Worm (Caenorhabditis elegans) whole organism, young adult: ENCODE measurements around the gene T05C12.4.

ENCODE experiments used
- B0261.1 ChIP-seq: sonication (generic microtip); optimal IDR thresholded peaks from 2 replicates; lab custom pipeline; 2016; ENCODE audit warnings: mild to moderate bottlenecking, missing genetic modification characterization, moderate library complexity, missing compliant biosample characterization
- C06A6.2 ChIP-seq: fragments of 200-800 bp; sonication (Bioruptor generic); conservative IDR thresholded peaks from 2 replicates; pipeline ENCODE4 v1.3.6; 2022; ENCODE audit warnings: missing genetic modification characterization, missing compliant biosample characterization
- D2030.7 ChIP-seq: fragments of 200-800 bp; sonication (Bioruptor generic); IDR thresholded peaks from 2 replicates; pipeline ENCODE4 v1.3.6; 2022; ENCODE audit warnings: missing genetic modification reagents, missing genetic modification characterization, missing compliant biosample characterization
- F10E7.11 ChIP-seq: sonication (generic microtip); optimal IDR thresholded peaks from 2 replicates; lab custom pipeline; 2017; ENCODE audit warnings: mild to moderate bottlenecking, missing genetic modification characterization, moderate library complexity, missing compliant biosample characterization
- F57A8.1 ChIP-seq: fragments of 200-800 bp; sonication (Bioruptor generic); optimal IDR thresholded peaks from 2 replicates; lab custom pipeline; 2018; ENCODE audit warnings: mild to moderate bottlenecking, missing genetic modification characterization, moderate library complexity, missing compliant biosample characterization
- K11D2.4 ChIP-seq: fragments of 200-800 bp; sonication (Bioruptor generic); IDR thresholded peaks from 2 replicates; pipeline ENCODE4 v1.3.6; 2022; ENCODE audit warnings: missing genetic modification reagents, missing genetic modification characterization, missing compliant biosample characterization
- Y53F4B.3 ChIP-seq: fragments of 200-800 bp; sonication (Bioruptor generic); IDR thresholded peaks from 2 replicates; pipeline ENCODE4 v1.3.6; 2022; ENCODE audit warnings: missing genetic modification reagents, missing genetic modification characterization, missing compliant biosample characterization
- Y67H2A.10 ChIP-seq: fragments of 200-800 bp; sonication (Bioruptor generic); conservative IDR thresholded peaks from 2 replicates; pipeline ENCODE4 v1.3.6; 2022; ENCODE audit warnings: missing genetic modification reagents, missing genetic modification characterization, missing compliant biosample characterization
- Y79H2A.3 ChIP-seq: fragments of 200-800 bp; sonication (Bioruptor generic); conservative IDR thresholded peaks from 2 replicates; pipeline ENCODE4 v1.3.6; 2022; ENCODE audit warnings: missing genetic modification reagents, missing genetic modification characterization, missing compliant biosample characterization
- aptf-3 ChIP-seq: fragments of 200-800 bp; sonication (Bioruptor generic); IDR thresholded peaks from 2 replicates; pipeline ENCODE4 v1.3.6; 2022; ENCODE audit warnings: missing genetic modification characterization, missing compliant biosample characterization
- attf-3 ChIP-seq: fragments of 200-800 bp; sonication (Bioruptor generic); conservative IDR thresholded peaks from 2 replicates; pipeline ENCODE4 v1.3.6; 2022; ENCODE audit warnings: missing genetic modification reagents, missing genetic modification characterization, missing compliant biosample characterization
- attf-6 ChIP-seq: fragments of 200-800 bp; sonication (Bioruptor generic); IDR thresholded peaks from 2 replicates; pipeline ENCODE4 v1.3.6; 2022; ENCODE audit warnings: missing genetic modification reagents, missing genetic modification characterization, missing compliant biosample characterization
- cebp-1 ChIP-seq, 2 experiments: fragments of 200-800 bp in 1 of 2; sonication (Bioruptor generic) in 1 of 2; sonication (generic microtip) in 1 of 2; IDR thresholded peaks in 1 of 2; optimal IDR thresholded peaks in 1 of 2; 2 replicates each; pipeline versions ENCODE4 v1.3.6 to Lab custom; 2017 to 2022; ENCODE audit warnings: missing compliant biosample characterization in 2 of 2, missing genetic modification characterization in 2 of 2, mild to moderate bottlenecking in 1 of 2, missing genetic modification reagents in 1 of 2, moderate library complexity in 1 of 2
- ceh-27 ChIP-seq: fragments of 200-800 bp; sonication (Bioruptor generic); optimal IDR thresholded peaks from 2 replicates; lab custom pipeline; 2018; ENCODE audit warnings: mild to moderate bottlenecking, missing genetic modification characterization, moderate library complexity, missing compliant biosample characterization
- ceh-79 ChIP-seq: sonication (generic microtip); optimal IDR thresholded peaks from 2 replicates; lab custom pipeline; 2017; ENCODE audit warnings: mild to moderate bottlenecking, missing genetic modification characterization, missing compliant biosample characterization
- ceh-91 ChIP-seq: fragments of 200-800 bp; sonication (Bioruptor generic); IDR thresholded peaks from 2 replicates; pipeline ENCODE4 v1.3.6; 2022; ENCODE audit warnings: missing genetic modification reagents, missing genetic modification characterization, missing compliant biosample characterization
- dox-1 ChIP-seq: fragments of 200-800 bp; sonication (Bioruptor generic); IDR thresholded peaks from 2 replicates; pipeline ENCODE4 v1.3.6; 2022; ENCODE audit warnings: missing genetic modification reagents, missing genetic modification characterization, missing compliant biosample characterization
- fkh-3 ChIP-seq: sonication (generic microtip); optimal IDR thresholded peaks from 2 replicates; lab custom pipeline; 2016; ENCODE audit warnings: mild to moderate bottlenecking, missing genetic modification characterization, missing compliant biosample characterization
- hsf-1 ChIP-seq: fragments of 200-800 bp; sonication (Bioruptor generic); IDR thresholded peaks from 2 replicates; pipeline ENCODE4 v1.3.6; 2022; ENCODE audit warnings: missing genetic modification reagents, missing genetic modification characterization, missing compliant biosample characterization
- madf-10 ChIP-seq: sonication (generic microtip); optimal IDR thresholded peaks from 2 replicates; lab custom pipeline; 2016; ENCODE audit warnings: mild to moderate bottlenecking, missing genetic modification characterization, missing compliant biosample characterization
- madf-6 ChIP-seq: fragments of 200-800 bp; sonication (Bioruptor generic); IDR thresholded peaks from 2 replicates; pipeline ENCODE4 v1.3.6; 2022; ENCODE audit warnings: missing genetic modification reagents, missing genetic modification characterization, missing compliant biosample characterization
- nfya-1 ChIP-seq: sonication (generic microtip); optimal IDR thresholded peaks from 2 replicates; lab custom pipeline; 2017; ENCODE audit warnings: antibody characterized with exemption, missing compliant biosample characterization, missing genetic modification characterization, borderline replicate concordance; ENCODE audit not compliant: insufficient read depth
- nfyb-1 ChIP-seq: fragments of 200-800 bp; sonication (Bioruptor generic); IDR thresholded peaks from 2 replicates; pipeline ENCODE4 v1.3.6; 2022; ENCODE audit warnings: missing genetic modification reagents, missing genetic modification characterization, missing compliant biosample characterization
- nhr-179 ChIP-seq: sonication (generic microtip); optimal IDR thresholded peaks from 2 replicates; lab custom pipeline; 2016; ENCODE audit warnings: mild to moderate bottlenecking, missing genetic modification characterization, missing compliant biosample characterization
- nhr-27 ChIP-seq: fragments of 200-800 bp; sonication (Bioruptor generic); optimal IDR thresholded peaks from 2 replicates; lab custom pipeline; 2018; ENCODE audit warnings: mild to moderate bottlenecking, missing genetic modification characterization, moderate library complexity, missing compliant biosample characterization
- pha-4 ChIP-seq: fragments of 150-350 bp; sonication (generic microtip); optimal IDR thresholded peaks from 2 replicates; lab custom pipeline; 2014; ENCODE audit warnings: missing biosample characterization, missing genetic modification reagents, missing genetic modification characterization
- rcor-1 ChIP-seq: fragments of 200-800 bp; sonication (Bioruptor generic); IDR thresholded peaks from 2 replicates; pipeline ENCODE4 v1.3.6; 2022; ENCODE audit warnings: missing genetic modification reagents, missing genetic modification characterization, missing compliant biosample characterization
- rec-8 ChIP-seq, 2 experiments: sonication (generic microtip); optimal IDR thresholded peaks; 2 replicates each; lab custom pipeline; 2016; ENCODE audit warnings: mild to moderate bottlenecking in 2 of 2, missing genetic modification characterization in 2 of 2, missing genetic modification reagents in 2 of 2, missing genotype in 2 of 2, missing biosample characterization in 1 of 2, missing compliant biosample characterization in 1 of 2, moderate library complexity in 1 of 2
- repo-1 ChIP-seq: sonication (generic microtip); optimal IDR thresholded peaks from 2 replicates; lab custom pipeline; 2017; ENCODE audit warnings: mild to moderate bottlenecking, missing genetic modification characterization, missing compliant biosample characterization
- snpc-1.1 ChIP-seq: sonication (generic microtip); optimal IDR thresholded peaks from 2 replicates; lab custom pipeline; 2017; ENCODE audit warnings: missing genetic modification characterization, mild to moderate bottlenecking, missing compliant biosample characterization, antibody characterized with exemption, moderate library complexity, missing genotype, missing genetic modification reagents; ENCODE audit not compliant: insufficient read depth
- unc-62 ChIP-seq: fragments of 150-350 bp; optimal IDR thresholded peaks from 2 replicates; lab custom pipeline; 2014; ENCODE audit warnings: missing biosample characterization, missing genetic modification reagents, missing genetic modification characterization
- xnd-1 ChIP-seq: sonication (generic microtip); optimal IDR thresholded peaks from 2 replicates; lab custom pipeline; 2016; ENCODE audit warnings: missing genotype, missing genetic modification reagents, missing genetic modification characterization, missing compliant biosample characterization
- zfh-2 ChIP-seq: fragments of 200-800 bp; sonication (Bioruptor generic); conservative IDR thresholded peaks from 2 replicates; pipeline ENCODE4 v1.3.6; 2022; ENCODE audit warnings: missing genetic modification reagents, missing genetic modification characterization, missing compliant biosample characterization
- ztf-6 ChIP-seq: fragments of 200-800 bp; sonication (Bioruptor generic); IDR thresholded peaks from 2 replicates; pipeline ENCODE4 v1.3.6; 2022; ENCODE audit warnings: missing genetic modification reagents, missing genetic modification characterization, missing compliant biosample characterization

The T05C12.4 gene

DNA sequence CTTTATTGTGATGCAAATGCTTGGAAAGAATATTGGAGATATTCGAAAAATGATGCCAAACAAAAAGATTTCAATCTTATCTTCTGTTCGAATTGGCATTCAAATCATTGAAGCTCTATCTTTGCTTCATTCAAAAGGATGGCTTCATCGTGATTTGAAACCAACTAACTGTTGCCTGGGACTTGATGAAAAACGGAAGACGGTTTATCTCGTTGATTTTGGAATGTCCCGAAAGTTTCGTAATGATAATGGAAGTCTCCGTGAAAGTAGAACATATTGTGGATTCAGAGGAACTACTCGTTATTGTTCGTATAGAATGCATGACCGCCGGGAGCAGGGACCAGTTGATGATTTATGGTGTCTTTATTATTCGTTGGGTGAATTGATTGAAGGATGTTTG lies 6.0 kb downstream of the T05C12.4 start:
- TF ChIP-seq rec-8 (tag; optimal IDR thresholded peaks at IDR 0.05; lab: Kevin White, UChicago), result no peak
- TF ChIP-seq xnd-1 (tag; lab: Kevin White, UChicago), result no peak
- TF ChIP-seq Y53F4B.3 (GFP tag; lab: Robert Waterston, UW), result no peak
- TF ChIP-seq repo-1 (tag; lab: Kevin White, UChicago), result no peak
- no peak for TF ChIP-seq nfya-1

DNA sequence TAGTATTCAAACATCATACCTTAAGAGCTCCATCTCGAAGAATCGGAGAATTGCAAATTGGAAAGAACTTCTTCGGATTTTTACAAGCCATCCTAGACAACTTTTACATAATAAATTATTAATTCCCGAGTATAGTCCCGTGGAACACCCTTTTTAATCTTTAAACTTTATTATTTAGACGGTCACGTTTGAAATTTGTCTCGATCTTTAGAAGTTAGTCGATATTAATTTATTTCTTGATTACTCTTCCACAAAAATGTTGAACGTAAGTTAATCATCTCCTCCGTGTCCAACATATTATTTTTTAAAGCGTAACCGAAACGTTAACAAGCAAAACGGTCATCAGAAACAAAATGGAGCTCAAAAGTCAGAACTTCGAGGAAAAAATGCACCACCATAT lies 6.7 kb downstream of the T05C12.4 start, which contains the start of the genes decr-1.3 and T05C12.1:
TSS of gene decr-1.3 (minus strand) at position 101 of the 400 bp plus-strand sequence.
TSS of gene T05C12.1 (plus strand) at position 232 of the 400 bp plus-strand sequence.
- no peak for TF ChIP-seq hsf-1 (GFP tag; lab: Robert Waterston, UW)
- no peak for TF ChIP-seq fkh-3 (tag; lab: Kevin White, UChicago)
- no peak for TF ChIP-seq zfh-2
- no peak for TF ChIP-seq dox-1 (GFP tag; lab: Robert Waterston, UW)
- TF ChIP-seq aptf-3 (GFP tag; lab: Robert Waterston, UW), result no peak
- TF ChIP-seq F57A8.1, result no peak
- no peak for TF ChIP-seq D2030.7
- no peak for TF ChIP-seq F10E7.11 (tag; lab: Kevin White, UChicago)
- no peak for TF ChIP-seq nhr-179
- no peak for TF ChIP-seq K11D2.4 (GFP tag; lab: Robert Waterston, UW)
- TF ChIP-seq ztf-6 (GFP tag; lab: Robert Waterston, UW), result no peak
- no peak for TF ChIP-seq B0261.1 (tag; lab: Kevin White, UChicago)
- TF ChIP-seq C06A6.2 (GFP tag; lab: Robert Waterston, UW), result no peak
- no peak for TF ChIP-seq rcor-1 (GFP tag; lab: Robert Waterston, UW)
- TF ChIP-seq madf-6, result no peak
- TF ChIP-seq attf-6 (GFP tag; lab: Robert Waterston, UW), result no peak

DNA sequence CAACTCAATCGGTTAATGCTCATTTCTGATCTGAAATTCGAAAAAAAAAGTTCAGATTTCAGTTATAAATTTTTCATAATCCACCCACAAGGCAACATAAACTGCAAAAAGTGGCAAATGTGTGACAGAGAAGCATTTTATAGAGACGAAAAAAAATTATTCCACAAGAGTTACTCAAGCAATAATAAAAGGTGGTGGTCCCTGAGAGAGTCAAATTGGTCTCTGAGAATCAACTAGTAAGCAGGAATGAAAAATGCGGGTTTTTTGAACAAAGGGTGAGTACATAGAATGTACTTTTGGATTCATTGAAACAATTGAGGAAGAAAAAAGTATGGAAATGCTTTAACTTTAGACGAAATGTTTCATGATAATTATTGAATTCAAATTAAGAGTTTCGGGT lies 9.8 kb downstream of the T05C12.4 start, which contains the start of gene T05C12.11:
TSS of gene T05C12.11 (minus strand) at position 101 of the 400 bp plus-strand sequence.
- TF ChIP-seq ceh-79 (tag; lab: Kevin White, UChicago) (no peak), nfya-1 (no peak), ceh-27 (GFP tag; lab: Kevin White, UChicago) (no peak), unc-62 (GFP tag; lab: Kevin White, UChicago) (no peak), snpc-1.1 (tag; lab: Kevin White, UChicago) (no peak), nhr-27 (tag; lab: Kevin White, UChicago) (no peak), pha-4 (tag; lab: Kevin White, UChicago) (no peak), attf-3 (no peak), ceh-91 (GFP tag; lab: Robert Waterston, UW) (no peak), Y67H2A.10 (GFP tag; lab: Robert Waterston, UW) (no peak), nfyb-1 (no peak)

DNA sequence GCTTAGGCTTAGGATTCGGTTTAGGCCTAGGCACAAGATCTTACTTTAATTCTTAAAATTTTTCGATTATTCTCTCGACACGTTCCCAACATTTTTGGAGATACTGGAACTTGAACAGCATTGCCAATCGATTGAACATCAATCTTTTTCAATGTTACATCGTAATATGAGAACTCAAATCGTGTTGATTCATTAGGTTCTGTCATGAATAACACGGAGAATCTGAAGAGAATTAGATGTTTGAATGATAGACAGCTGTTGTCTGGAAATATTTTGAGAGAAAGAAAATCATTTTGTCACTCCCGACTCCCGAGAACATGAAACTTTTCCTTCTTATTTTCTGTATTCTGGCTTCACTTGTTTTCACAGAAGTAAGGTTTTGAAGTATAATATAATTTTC lies 10.9 kb downstream of the T05C12.4 start, which contains the start of gene T05C12.15:
TSS of gene T05C12.15 (plus strand) at position 301 of the 400 bp plus-strand sequence.
- TF ChIP-seq hsf-1 (GFP tag; lab: Robert Waterston, UW), result no peak
- no peak for TF ChIP-seq Y79H2A.3
- TF ChIP-seq madf-10 (tag; lab: Kevin White, UChicago), result no peak
- TF ChIP-seq cebp-1 (GFP tag; IDR thresholded peaks at IDR 0.05; lab: Robert Waterston, UW), result no peak
- TF ChIP-seq cebp-1 (tag; optimal IDR thresholded peaks at IDR 0.05; lab: Kevin White, UChicago), result no peak
- TF ChIP-seq madf-6, result no peak
